Fruit fly (Drosophila melanogaster) whole organism, prepupa: Measurements from ENCODE around the gene Mst85C.

Experiments
- Blimp-1 ChIP-seq: fragments of 200-800 bp; sonication (Bioruptor generic); optimal IDR thresholded peaks from 3 replicates; lab custom pipeline; 2017; ENCODE audit warnings: missing biosample characterization, missing genetic modification characterization, mild to moderate bottlenecking, moderate library complexity, missing genetic modification reagents
- CG10631 ChIP-seq: fragments of 200-800 bp; sonication (Bioruptor generic); optimal IDR thresholded peaks from 2 replicates; lab custom pipeline; 2016; ENCODE audit warnings: missing biosample characterization, missing genetic modification characterization
- CG11294 ChIP-seq: fragments of 200-800 bp; sonication (Bioruptor generic); IDR thresholded peaks from 2 replicates; pipeline ENCODE4 v1.3.6; 2022; ENCODE audit warnings: missing biosample characterization, missing genetic modification characterization
- CG11902 ChIP-seq: fragments of 200-800 bp; sonication (Bioruptor generic); optimal IDR thresholded peaks from 3 replicates; lab custom pipeline; 2016; ENCODE audit warnings: missing biosample characterization, missing genetic modification characterization
- CG15336 ChIP-seq: fragments of 200-800 bp; sonication (Bioruptor generic); IDR thresholded peaks from 2 replicates; pipeline ENCODE4 v1.3.6; 2022; ENCODE audit warnings: missing biosample characterization, missing genetic modification characterization
- CG1621 ChIP-seq: fragments of 200-800 bp; sonication (Bioruptor generic); optimal IDR thresholded peaks from 3 replicates; lab custom pipeline; 2018; ENCODE audit warnings: missing biosample characterization, mild to moderate bottlenecking, missing genetic modification characterization
- CG16779 ChIP-seq: fragments of 200-800 bp; sonication (Bioruptor generic); optimal IDR thresholded peaks from 3 replicates; lab custom pipeline; 2017; ENCODE audit warnings: missing biosample characterization, mild to moderate bottlenecking, missing genetic modification characterization
- CG31627 ChIP-seq: fragments of 200-800 bp; sonication (Bioruptor generic); optimal IDR thresholded peaks from 3 replicates; lab custom pipeline; 2016; ENCODE audit warnings: missing biosample characterization, missing genetic modification characterization
- CG32006 ChIP-seq: fragments of 200-800 bp; sonication (Bioruptor generic); optimal IDR thresholded peaks from 3 replicates; lab custom pipeline; 2017; ENCODE audit warnings: missing biosample characterization, mild to moderate bottlenecking, missing genetic modification characterization
- CG3919 ChIP-seq: fragments of 200-800 bp; sonication (Bioruptor generic); optimal IDR thresholded peaks from 3 replicates; lab custom pipeline; 2016; ENCODE audit warnings: missing biosample characterization, missing genetic modification characterization
- CG4318 ChIP-seq: fragments of 200-800 bp; sonication (Bioruptor generic); optimal IDR thresholded peaks from 3 replicates; lab custom pipeline; 2017; ENCODE audit warnings: missing biosample characterization, mild to moderate bottlenecking, missing genetic modification characterization
- CG6163 ChIP-seq: fragments of 200-800 bp; sonication (Bioruptor generic); IDR thresholded peaks from 3 replicates; pipeline ENCODE4 v1.3.6; 2022; ENCODE audit warnings: missing biosample characterization, missing genetic modification characterization
- CG6276 ChIP-seq: fragments of 200-800 bp; sonication (Bioruptor generic); optimal IDR thresholded peaks from 2 replicates; lab custom pipeline; 2017; ENCODE audit warnings: missing biosample characterization, mild to moderate bottlenecking, missing genetic modification characterization
- CG6792 ChIP-seq: fragments of 200-800 bp; sonication (Bioruptor generic); optimal IDR thresholded peaks from 3 replicates; lab custom pipeline; 2016; ENCODE audit warnings: missing biosample characterization, missing genetic modification characterization
- CG6808 ChIP-seq: fragments of 200-800 bp; sonication (Bioruptor generic); optimal IDR thresholded peaks from 3 replicates; lab custom pipeline; 2017; ENCODE audit warnings: missing biosample characterization, missing genetic modification characterization, mild to moderate bottlenecking, moderate library complexity, missing genetic modification reagents
- CG6854 ChIP-seq: fragments of 200-800 bp; sonication (Bioruptor generic); optimal IDR thresholded peaks from 2 replicates; lab custom pipeline; 2017; ENCODE audit warnings: missing biosample characterization, mild to moderate bottlenecking, missing genetic modification characterization
- CG8119 ChIP-seq: fragments of 200-800 bp; sonication (Bioruptor generic); IDR thresholded peaks from 3 replicates; pipeline ENCODE4 v1.3.6; 2022; ENCODE audit warnings: missing biosample characterization, missing genetic modification characterization
- CG8632 ChIP-seq: fragments of 200-800 bp; sonication (Bioruptor generic); optimal IDR thresholded peaks from 3 replicates; lab custom pipeline; 2016; ENCODE audit warnings: missing biosample characterization, missing genetic modification characterization
- CG9139 ChIP-seq: fragments of 200-800 bp; sonication (Bioruptor generic); optimal IDR thresholded peaks from 3 replicates; lab custom pipeline; 2017; ENCODE audit warnings: missing biosample characterization, mild to moderate bottlenecking, missing genetic modification characterization
- Eip78C ChIP-seq: fragments of 200-800 bp; sonication (Bioruptor generic); peaks from one replicate; lab custom pipeline; 2016; ENCODE audit warnings: missing biosample characterization, missing genetic modification characterization
- Ets21C ChIP-seq: fragments of 200-800 bp; sonication (Bioruptor generic); optimal IDR thresholded peaks from 3 replicates; lab custom pipeline; 2016; ENCODE audit warnings: missing biosample characterization, missing genetic modification characterization
- Ets96B ChIP-seq: fragments of 200-800 bp; optimal IDR thresholded peaks from 2 replicates; lab custom pipeline; 2019; ENCODE audit warnings: missing biosample characterization, mild to moderate bottlenecking, missing genetic modification characterization, moderate library complexity
- Hr38 ChIP-seq: sonication (Bioruptor generic); optimal IDR thresholded peaks from 2 replicates; lab custom pipeline; 2016; ENCODE audit warnings: missing biosample characterization, missing genetic modification characterization
- Hr39 ChIP-seq: fragments of 200-800 bp; sonication (Bioruptor generic); optimal IDR thresholded peaks from 2 replicates; lab custom pipeline; 2016; ENCODE audit warnings: missing biosample characterization, missing genetic modification characterization
- OdsH ChIP-seq: fragments of 200-800 bp; sonication (Bioruptor generic); optimal IDR thresholded peaks from 3 replicates; lab custom pipeline; 2016; ENCODE audit warnings: missing biosample characterization, missing genetic modification characterization
- Sox14 ChIP-seq: fragments of 200-800 bp; sonication (Bioruptor generic); optimal IDR thresholded peaks from 3 replicates; lab custom pipeline; 2016; ENCODE audit warnings: missing biosample characterization, missing genetic modification characterization
- cyc ChIP-seq: fragments of 200-800 bp; sonication (Bioruptor generic); optimal IDR thresholded peaks from 3 replicates; lab custom pipeline; 2016; ENCODE audit warnings: missing biosample characterization, missing genetic modification characterization
- dsx ChIP-seq: fragments of 200-800 bp; optimal IDR thresholded peaks from 3 replicates; lab custom pipeline; 2019; ENCODE audit warnings: missing biosample characterization, mild to moderate bottlenecking, missing genetic modification characterization, moderate library complexity; ENCODE audit not compliant: poor library complexity, severe bottlenecking
- eg ChIP-seq: fragments of 200-800 bp; sonication (Bioruptor generic); IDR thresholded peaks from 3 replicates; pipeline ENCODE4 v1.3.6; 2022; ENCODE audit warnings: missing biosample characterization, missing genetic modification characterization
- esn ChIP-seq: fragments of 200-800 bp; sonication (Bioruptor generic); optimal IDR thresholded peaks from 2 replicates; lab custom pipeline; 2016; ENCODE audit warnings: missing biosample characterization, mild to moderate bottlenecking, missing genetic modification characterization, moderate library complexity
- fd59A ChIP-seq: fragments of 200-800 bp; sonication (Bioruptor generic); optimal IDR thresholded peaks from 2 replicates; lab custom pipeline; 2017; ENCODE audit warnings: missing biosample characterization, mild to moderate bottlenecking, missing genetic modification characterization, missing genetic modification reagents
- fd85E ChIP-seq: fragments of 200-800 bp; sonication (Bioruptor generic); optimal IDR thresholded peaks from 3 replicates; lab custom pipeline; 2016; ENCODE audit warnings: missing biosample characterization, missing genetic modification characterization
- lz ChIP-seq: fragments of 200-800 bp; sonication (Bioruptor generic); optimal IDR thresholded peaks from 3 replicates; lab custom pipeline; 2016; ENCODE audit warnings: missing biosample characterization, missing genetic modification characterization
- net ChIP-seq: fragments of 200-800 bp; sonication (Bioruptor generic); optimal IDR thresholded peaks from 3 replicates; lab custom pipeline; 2016; ENCODE audit warnings: missing biosample characterization, missing genetic modification characterization
- pdm3 ChIP-seq: fragments of 200-800 bp; sonication (Bioruptor generic); optimal IDR thresholded peaks from 3 replicates; lab custom pipeline; 2016; ENCODE audit warnings: missing biosample characterization, missing genetic modification characterization
- salr ChIP-seq, 2 experiments: fragments of 200-800 bp; sonication (Bioruptor generic); optimal IDR thresholded peaks; 3 replicates each; lab custom pipeline; 2016 to 2018; ENCODE audit warnings: missing biosample characterization in 2 of 2, missing genetic modification characterization in 2 of 2, mild to moderate bottlenecking in 1 of 2
- spab ChIP-seq: fragments of 200-800 bp; sonication (Bioruptor generic); optimal IDR thresholded peaks from 2 replicates; lab custom pipeline; 2017; ENCODE audit warnings: missing biosample characterization, mild to moderate bottlenecking, missing genetic modification characterization, missing genetic modification reagents
- ss ChIP-seq, 2 experiments: fragments of 200-800 bp; sonication (Bioruptor generic); optimal IDR thresholded peaks; 2 replicates in 1 of 2; 3 replicates in 1 of 2; lab custom pipeline; 2017 to 2018; ENCODE audit warnings: mild to moderate bottlenecking in 2 of 2, missing biosample characterization in 2 of 2, missing genetic modification characterization in 2 of 2, moderate library complexity in 1 of 2
- svp ChIP-seq: fragments of 200-800 bp; sonication (Bioruptor generic); peaks from one replicate; lab custom pipeline; 2016; ENCODE audit warnings: missing biosample characterization, missing genetic modification characterization
- topi ChIP-seq: fragments of 200-800 bp; sonication (Bioruptor generic); optimal IDR thresholded peaks from 3 replicates; lab custom pipeline; 2016; ENCODE audit warnings: missing biosample characterization, missing genetic modification characterization
- vri ChIP-seq: fragments of 200-800 bp; sonication (Bioruptor generic); optimal IDR thresholded peaks from 3 replicates; lab custom pipeline; 2016; ENCODE audit warnings: missing biosample characterization, mild to moderate bottlenecking, missing genetic modification characterization

Gene Mst85C

DNA sequence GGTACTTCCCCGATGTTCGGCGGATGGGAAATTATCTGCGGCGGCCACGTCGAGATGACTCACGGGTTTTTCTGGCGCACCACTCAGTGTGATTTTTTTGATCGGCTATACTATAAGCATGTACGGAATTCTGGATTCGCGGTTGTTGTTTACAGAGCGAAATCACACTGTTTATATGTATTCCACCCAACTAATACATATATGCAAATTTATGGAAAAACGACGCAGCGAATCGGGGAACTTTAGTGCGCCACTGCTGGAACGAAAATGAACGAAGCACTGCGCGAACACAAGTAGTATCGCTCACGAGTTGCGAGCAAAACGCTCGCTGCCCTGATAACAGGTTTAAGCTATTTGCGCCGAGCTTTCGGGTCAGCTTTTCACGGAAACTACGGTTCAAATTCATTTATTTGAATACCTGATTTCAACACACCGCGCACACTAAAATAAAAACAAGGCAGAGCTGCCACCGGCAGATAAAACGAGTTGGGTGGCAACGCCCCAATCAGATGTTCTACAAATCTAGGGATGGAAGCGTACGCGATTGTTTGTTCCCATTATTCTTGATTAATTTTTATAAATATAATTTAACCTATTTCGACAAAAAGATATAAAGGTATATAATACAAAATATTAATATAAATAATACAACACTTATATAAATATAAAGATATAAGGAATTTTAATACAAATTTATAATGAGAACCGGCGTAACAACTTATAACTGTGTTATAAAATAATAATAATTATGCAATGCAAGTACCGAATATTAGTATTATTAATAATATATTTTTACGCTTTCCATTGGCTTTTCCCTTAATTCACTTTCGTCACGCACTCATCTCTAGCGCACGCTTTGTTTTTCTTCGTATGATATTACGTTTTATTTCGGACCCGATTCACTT, 632 bp upstream of the Mst85C start, which contains the start of gene Rel (continued):
- peak; percentile 85 for TF ChIP-seq vri (GFP tag; lab: Kevin White, UChicago)
- peak; percentile 72 for TF ChIP-seq Blimp-1
- peak; percentile 13 for TF ChIP-seq fd59A (GFP tag; lab: Kevin White, UChicago)
- no peak for TF ChIP-seq spab (GFP tag; lab: Kevin White, UChicago)
- TF ChIP-seq cyc (GFP tag; lab: Kevin White, UChicago), result peak; percentile 30
- TF ChIP-seq CG6163 (GFP tag; lab: Robert Waterston, UW), result no peak
- peak; percentile 67 for TF ChIP-seq CG1621 (tag; lab: Kevin White, UChicago)
- TF ChIP-seq ss (GFP tag; optimal IDR thresholded peaks at IDR 0.05; lab: Kevin White, UChicago), result peak; percentile 17 to 21
- peak; percentile 70 for TF ChIP-seq Ets96B
- no peak for TF ChIP-seq CG15336
- TF ChIP-seq Ets21C (GFP tag; lab: Kevin White, UChicago), result no peak
- peak; percentile 15 for TF ChIP-seq topi

DNA sequence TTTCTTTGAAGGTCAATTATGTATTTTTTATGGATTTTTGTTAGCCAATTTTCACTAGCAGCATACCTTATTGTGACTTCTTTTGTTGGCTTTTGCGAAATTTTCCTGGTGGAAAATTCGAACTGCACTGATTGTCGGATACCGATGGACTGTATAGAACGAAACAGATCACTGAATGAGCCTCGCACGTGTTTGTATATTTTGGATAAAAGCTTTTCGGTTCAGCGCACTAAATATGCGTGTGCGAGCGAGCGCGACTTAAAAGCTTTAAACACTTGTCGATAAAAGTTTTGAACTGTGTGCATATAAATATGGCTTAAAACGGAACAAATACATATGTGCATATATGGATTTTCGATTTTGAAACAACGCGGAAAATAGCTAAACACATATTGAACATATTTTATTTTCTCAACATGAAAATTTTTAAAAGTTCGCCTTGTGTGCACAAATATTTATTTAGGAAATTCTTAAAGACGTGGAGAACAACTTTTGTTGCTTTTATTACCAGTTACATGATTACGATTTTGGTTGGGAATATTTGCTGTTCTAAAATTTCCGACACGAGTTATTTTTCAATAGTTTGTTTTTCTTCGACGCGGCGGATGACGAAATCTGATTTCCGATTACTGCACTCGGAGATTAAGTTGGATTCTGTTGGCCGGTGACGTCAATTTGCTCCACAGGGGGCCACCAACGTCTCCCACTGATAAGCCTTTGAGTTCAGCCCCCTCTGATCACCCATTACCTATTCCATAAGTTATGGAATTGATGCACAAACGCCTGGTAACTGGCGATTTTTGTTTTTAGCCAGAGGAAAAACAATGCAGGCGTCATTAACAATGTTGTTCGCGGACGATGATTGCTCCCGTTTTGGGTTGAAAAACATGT, 891 bp downstream of the Mst85C start:
- no peak for TF ChIP-seq OdsH (GFP tag; lab: Kevin White, UChicago)
- no peak for TF ChIP-seq salr (GFP tag; optimal IDR thresholded peaks at IDR 0.05; lab: Kevin White, UChicago)
- TF ChIP-seq Eip78C (GFP tag; lab: Kevin White, UChicago), result peak; percentile 71
- peak; percentile 7 for TF ChIP-seq CG10631 (GFP tag; lab: Kevin White, UChicago)
- no peak for TF ChIP-seq Hr38 (GFP tag; lab: Kevin White, UChicago)
- no peak for TF ChIP-seq fd85E (GFP tag; lab: Kevin White, UChicago)
- no peak for TF ChIP-seq CG31627 (GFP tag; lab: Kevin White, UChicago)
- no peak for TF ChIP-seq CG8632
- TF ChIP-seq CG32006, result no peak
- no peak for TF ChIP-seq vri (GFP tag; lab: Kevin White, UChicago)
- TF ChIP-seq net, result no peak
- TF ChIP-seq CG6163 (GFP tag; lab: Robert Waterston, UW), result no peak
- peak; percentile 1 for TF ChIP-seq Hr39
- no peak for TF ChIP-seq CG11294 (GFP tag; lab: Robert Waterston, UW)
- TF ChIP-seq CG8119 (GFP tag; lab: Robert Waterston, UW), result no peak
- no peak for TF ChIP-seq Sox14 (GFP tag; lab: Kevin White, UChicago)
- TF ChIP-seq CG3919, result no peak
- peak; percentile 36 for TF ChIP-seq dsx
- no peak for TF ChIP-seq CG4318 (GFP tag; lab: Kevin White, UChicago)
- TF ChIP-seq svp (GFP tag; lab: Kevin White, UChicago), result peak; percentile 85
- no peak for TF ChIP-seq CG15336
- TF ChIP-seq CG16779 (tag; lab: Kevin White, UChicago), result no peak
- peak; percentile 7 for TF ChIP-seq esn (GFP tag; lab: Kevin White, UChicago)
- TF ChIP-seq eg (GFP tag; lab: Robert Waterston, UW), result no peak
- TF ChIP-seq CG6854 (GFP tag; lab: Kevin White, UChicago), result no peak
- no peak for TF ChIP-seq CG1621 (tag; lab: Kevin White, UChicago)
- no peak for TF ChIP-seq CG9139
- TF ChIP-seq CG6808, result no peak
- TF ChIP-seq lz (GFP tag; lab: Kevin White, UChicago), result no peak
- no peak for TF ChIP-seq CG6276 (GFP tag; lab: Kevin White, UChicago)
- no peak for TF ChIP-seq ss (GFP tag; optimal IDR thresholded peaks at IDR 0.05; lab: Kevin White, UChicago)
- TF ChIP-seq Ets21C (GFP tag; lab: Kevin White, UChicago), result no peak
- TF ChIP-seq CG6792, result no peak
- TF ChIP-seq CG11902, result no peak
- no peak for TF ChIP-seq fd59A (GFP tag; lab: Kevin White, UChicago)
- peak; percentile 30 for TF ChIP-seq pdm3 (GFP tag; lab: Kevin White, UChicago)
